Worm (Caenorhabditis elegans) whole organism, L4 larva: ENCODE measurements around the gene wrt-1.

Source experiments
- daf-8 ChIP-seq: fragments of 200-800 bp; sonication (Bioruptor generic); IDR thresholded peaks from 2 replicates; pipeline ENCODE4 v1.3.6; 2022; ENCODE audit warnings: missing genetic modification characterization, missing compliant biosample characterization
- nhr-28 ChIP-seq: fragments of 150-350 bp; optimal IDR thresholded peaks from 2 replicates; lab custom pipeline; 2014; ENCODE audit warnings: missing biosample characterization, missing genetic modification characterization
- nhr-76 ChIP-seq: fragments of 150-350 bp; optimal IDR thresholded peaks from 2 replicates; lab custom pipeline; 2014; ENCODE audit warnings: missing biosample characterization, missing genetic modification characterization
- pha-4 ChIP-seq, 2 experiments: fragments of 150-350 bp in 1 of 2; fragments of 200-800 bp in 1 of 2; sonication (Bioruptor generic) in 1 of 2; IDR thresholded peaks in 1 of 2; optimal IDR thresholded peaks in 1 of 2; 2 replicates each; pipeline versions ENCODE4 v1.3.6 to Lab custom; 2014 to 2022; ENCODE audit warnings: missing genetic modification characterization in 2 of 2, missing genetic modification reagents in 2 of 2, missing biosample characterization in 1 of 2, missing compliant biosample characterization in 1 of 2
- spr-1 ChIP-seq: sonication (generic microtip); optimal IDR thresholded peaks from 2 replicates; lab custom pipeline; 2016; ENCODE audit warnings: mild to moderate bottlenecking, missing genetic modification characterization, missing compliant biosample characterization
- unc-62 ChIP-seq, 3 experiments: fragments of 150-350 bp in 1 of 3; sonication (generic microtip); optimal IDR thresholded peaks in 2 of 3; peaks in 1 of 3; 1 replicate in 1 of 3; 2 replicates in 2 of 3; lab custom pipeline; 2014 to 2017; ENCODE audit warnings: missing biosample characterization in 3 of 3, missing genetic modification characterization in 3 of 3, missing genetic modification reagents in 3 of 3, missing genotype in 1 of 3

DNA sequence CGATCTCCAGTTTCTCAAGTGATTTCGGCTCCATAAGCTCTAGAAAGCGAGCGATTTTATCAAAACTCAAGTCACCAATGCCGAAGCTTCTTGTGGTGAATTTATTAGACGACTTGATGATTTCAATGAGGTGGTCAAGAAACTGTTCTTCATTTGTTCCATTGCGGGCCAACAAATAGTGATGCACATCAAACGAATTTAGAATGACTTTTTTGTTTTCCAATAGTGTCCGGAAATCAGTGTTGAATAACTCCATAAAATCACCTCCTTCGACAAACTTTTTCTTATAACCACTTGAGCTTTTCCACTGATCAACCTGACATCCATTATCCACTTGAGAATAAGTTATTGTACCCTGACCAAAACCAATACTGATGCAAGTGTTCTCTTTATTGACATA, 16.5 kb downstream of the wrt-1 start:
- no peak for TF ChIP-seq nhr-76 (tag; lab: Kevin White, UChicago)
- TF ChIP-seq daf-8 (GFP tag; lab: Robert Waterston, UW) = no peak
- TF ChIP-seq pha-4 (GFP tag; IDR thresholded peaks at IDR 0.05; lab: Robert Waterston, UW) = no peak
- no peak for TF ChIP-seq pha-4 (tag; optimal IDR thresholded peaks at IDR 0.05; lab: Kevin White, UChicago)
- peak in 1 of 2 experiments; percentile 96 for TF ChIP-seq unc-62 (GFP tag; optimal IDR thresholded peaks at IDR 0.05 in 1 of 2; lab: Kevin White, UChicago)
- TF ChIP-seq unc-62 (tag; optimal IDR thresholded peaks at IDR 0.05; lab: Kevin White, UChicago) = no peak
- TF ChIP-seq spr-1 (tag; lab: Kevin White, UChicago) = no peak
- TF ChIP-seq nhr-28 = no peak
